Worm (Caenorhabditis elegans) whole organism, late embryonic: ENCODE results near the gene C44B7.5.

Experiments
- ama-1 ChIP-seq: fragments of 150-350 bp; optimal IDR thresholded peaks from 2 replicates; lab custom pipeline; 2014
- ceh-18 ChIP-seq: sonication (generic microtip); optimal IDR thresholded peaks from 2 replicates; lab custom pipeline; 2016; ENCODE audit warnings: missing genetic modification characterization, missing compliant biosample characterization
- elt-2 ChIP-seq: sonication (generic microtip); optimal IDR thresholded peaks from 2 replicates; lab custom pipeline; 2016; ENCODE audit warnings: missing genetic modification reagents, missing genetic modification characterization, missing compliant biosample characterization
- rnt-1 ChIP-seq: sonication (generic microtip); optimal IDR thresholded peaks from 2 replicates; lab custom pipeline; 2016; ENCODE audit warnings: missing genetic modification characterization, missing compliant biosample characterization
- sox-2 ChIP-seq: fragments of 200-800 bp; sonication (Bioruptor generic); IDR thresholded peaks from 2 replicates; pipeline ENCODE4 v1.3.6; 2022; ENCODE audit warnings: missing genetic modification reagents, missing genetic modification characterization, missing compliant biosample characterization
- sox-4 ChIP-seq: sonication (generic microtip); optimal IDR thresholded peaks from 2 replicates; lab custom pipeline; 2017; ENCODE audit warnings: mild to moderate bottlenecking, missing genetic modification characterization, inconsistent platforms, missing compliant biosample characterization
- syd-9 ChIP-seq: sonication (generic microtip); optimal IDR thresholded peaks from 2 replicates; lab custom pipeline; 2016; ENCODE audit warnings: mild to moderate bottlenecking, missing genetic modification characterization, moderate library complexity, missing compliant biosample characterization
- unc-55 ChIP-seq: sonication (generic microtip); optimal IDR thresholded peaks from 2 replicates; lab custom pipeline; 2017; ENCODE audit warnings: missing biosample characterization, missing genetic modification reagents, missing genetic modification characterization

DNA sequence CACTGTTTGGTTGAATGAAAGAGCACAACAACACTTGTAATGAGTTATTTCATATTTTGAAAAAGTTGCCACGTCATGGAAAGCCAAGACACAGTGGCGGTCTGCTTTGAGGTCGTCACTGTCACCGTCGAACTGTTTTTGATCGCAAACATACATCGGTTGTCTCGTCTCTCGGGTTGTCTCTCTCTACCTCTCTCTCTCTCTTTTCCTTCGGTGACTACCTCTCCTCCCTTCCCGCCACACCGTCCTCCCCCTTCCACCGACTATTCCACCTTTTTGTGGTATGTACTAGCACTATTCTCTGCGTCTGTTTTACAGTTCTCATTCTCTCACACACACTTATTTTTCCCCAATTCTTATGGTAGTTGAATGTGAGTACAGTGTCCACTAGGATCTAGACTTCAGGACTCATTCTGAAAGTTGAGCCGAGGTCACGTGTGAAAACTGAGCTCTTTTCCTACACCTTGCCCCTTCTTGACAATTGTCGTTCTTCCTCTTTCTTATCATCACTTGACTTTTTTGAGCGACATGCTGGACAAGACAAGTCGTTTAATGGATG is 38.5 kb downstream of the C44B7.5 start:
- TF ChIP-seq sox-4 (tag; lab: Kevin White, UChicago) (no peak), rnt-1 (tag; lab: Kevin White, UChicago) (no peak), unc-55 (GFP tag; lab: Kevin White, UChicago) (no peak), ama-1 (lab: Kevin White, UChicago) (no peak), elt-2 (no peak), ceh-18 (tag; lab: Kevin White, UChicago) (no peak), sox-2 (GFP tag; lab: Robert Waterston, UW) (no peak), syd-9 (tag; lab: Kevin White, UChicago) (no peak)
